Worm (Caenorhabditis elegans) whole organism, L4/young adult: ENCODE measurements around the gene rmd-3.
A peak's percentile ranks its signal among the peaks of the same experiment; 100 is the strongest.

ENCODE experiments used
- W03F9.2 ChIP-seq: fragments of 150-350 bp; optimal IDR thresholded peaks from 2 replicates; lab custom pipeline; 2014; ENCODE audit warnings: missing biosample characterization, missing genetic modification characterization
- dao-5 ChIP-seq: sonication (generic microtip); optimal IDR thresholded peaks from 2 replicates; lab custom pipeline; 2016; ENCODE audit warnings: missing genotype, missing genetic modification characterization, moderate library complexity, missing compliant biosample characterization
- him-1 ChIP-seq: sonication (generic microtip); optimal IDR thresholded peaks from 2 replicates; lab custom pipeline; 2016; ENCODE audit warnings: missing genotype, missing genetic modification reagents, missing genetic modification characterization, missing compliant biosample characterization

rmd-3 gene

DNA sequence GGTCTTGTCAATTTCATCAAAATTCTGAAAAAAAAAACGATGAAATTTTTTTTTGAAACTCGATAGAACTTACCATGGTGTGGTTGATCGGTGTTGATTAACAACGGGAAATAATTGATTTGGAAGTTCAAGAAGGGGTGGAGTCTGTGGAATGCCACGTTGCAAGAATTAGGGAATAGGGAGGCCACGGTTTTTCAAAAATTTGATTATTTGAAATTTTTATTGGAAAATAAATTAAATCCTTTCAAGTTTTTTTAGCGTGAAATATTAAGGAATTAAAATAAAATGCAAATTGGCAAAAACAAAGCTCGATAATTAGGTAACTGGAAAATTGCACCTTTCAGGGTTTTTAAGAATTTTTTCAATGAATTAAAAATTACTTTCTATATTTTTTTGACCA lies at the start of gene rmd-3:
Gene rmd-3 (minus strand): TSS at position 101 of the 400 bp plus-strand sequence.
- no peak for TF ChIP-seq W03F9.2 (tag; lab: Kevin White, UChicago)
- TF ChIP-seq him-1 (tag; lab: Kevin White, UChicago) = no peak
- TF ChIP-seq dao-5 = no peak

DNA sequence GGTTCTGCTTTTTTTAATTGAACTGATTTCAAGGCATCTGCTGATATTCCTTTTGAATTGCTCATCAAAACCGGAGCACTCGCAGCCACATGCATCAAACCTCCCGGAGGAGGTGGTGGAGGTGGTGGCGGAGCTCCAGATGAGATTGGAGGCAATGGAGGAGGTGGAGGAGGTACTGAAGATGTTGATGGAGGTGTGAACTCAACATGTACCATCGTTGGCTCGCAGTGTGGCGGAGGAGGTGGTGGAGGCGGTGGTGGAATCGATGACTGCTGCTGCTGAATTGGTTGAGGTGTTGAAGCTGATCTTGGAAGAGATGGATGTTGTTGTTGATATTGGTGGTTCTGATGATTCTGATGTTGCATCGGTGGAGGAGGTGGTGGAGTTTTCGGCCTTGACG lies 47.5 kb upstream of the rmd-3 start:
- no peak for TF ChIP-seq him-1 (tag; lab: Kevin White, UChicago)
- TF ChIP-seq dao-5 = no peak
- no peak for TF ChIP-seq W03F9.2 (tag; lab: Kevin White, UChicago)

DNA sequence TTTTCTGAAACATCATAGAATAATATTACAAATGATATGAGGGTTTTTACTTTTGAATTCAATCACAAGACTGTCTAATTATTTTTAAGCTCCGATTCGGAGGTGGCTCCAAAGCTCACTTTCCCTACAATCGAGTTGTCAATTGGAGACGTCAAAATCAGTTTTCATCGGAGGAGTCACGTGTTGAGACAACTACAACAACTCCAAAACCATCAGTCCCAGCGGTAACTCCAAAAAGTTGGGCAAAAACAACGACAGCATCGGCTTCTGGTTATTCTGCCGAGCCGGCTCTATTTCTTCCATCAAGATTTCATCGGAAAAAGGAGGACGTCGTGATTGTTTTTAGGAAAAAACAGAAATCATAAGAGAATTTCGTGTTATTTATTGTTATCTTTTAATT lies 44.7 kb upstream of the rmd-3 start:
- TF ChIP-seq him-1 (tag; lab: Kevin White, UChicago) = no peak
- no peak for TF ChIP-seq dao-5
- no peak for TF ChIP-seq W03F9.2 (tag; lab: Kevin White, UChicago)

ce11 chrII:11383058-11383457 lies 43.7 kb upstream of the rmd-3 start, which contains the start of the genes C33B4.5 and C33B4.4:
Gene C33B4.5, plus strand, starts transcription at chrII:11383327.
Gene C33B4.4, minus strand, starts transcription at chrII:11383442.
- TF ChIP-seq W03F9.2 (tag; lab: Kevin White, UChicago) (no peak), dao-5 (no peak), him-1 (tag; lab: Kevin White, UChicago) (no peak)

ce11 chrII:11377700-11378099 lies 38.3 kb upstream of the rmd-3 start:
- TF ChIP-seq him-1 (tag; lab: Kevin White, UChicago) = no peak
- no peak for TF ChIP-seq W03F9.2 (tag; lab: Kevin White, UChicago)
- TF ChIP-seq dao-5 = no peak

ce11 chrII:11376598-11377108 lies 37.2 kb upstream of the rmd-3 start:
- TF ChIP-seq dao-5 (no peak), W03F9.2 (tag; lab: Kevin White, UChicago) (peak; percentile 10), him-1 (tag; lab: Kevin White, UChicago) (no peak)

ce11 chrII:11376026-11376425 lies 36.6 kb upstream of the rmd-3 start:
- no peak for TF ChIP-seq dao-5
- TF ChIP-seq him-1 (tag; lab: Kevin White, UChicago) = no peak
- TF ChIP-seq W03F9.2 (tag; lab: Kevin White, UChicago) = no peak

DNA sequence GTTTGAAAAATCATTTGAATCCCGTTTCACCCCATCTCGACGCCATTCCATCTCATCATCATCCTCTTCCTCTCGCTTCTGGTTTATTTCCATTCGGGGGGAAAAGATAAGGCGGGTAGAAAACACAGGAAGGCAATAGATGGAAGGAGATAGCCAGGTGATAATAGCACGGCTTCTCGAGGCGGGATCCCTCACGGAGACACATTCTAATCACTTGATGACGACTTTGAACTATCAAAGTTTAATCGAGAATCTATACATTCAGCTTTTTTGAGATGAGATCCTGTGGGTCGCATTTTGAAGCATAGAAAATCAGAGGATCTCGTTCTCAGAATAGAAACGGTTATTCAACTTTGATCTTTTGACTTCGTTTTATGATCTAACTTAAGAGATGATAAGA lies 32.6 kb upstream of the rmd-3 start, which contains the start of gene C33B4.2:
Gene C33B4.2 (minus strand): TSS at position 165 of the 400 bp plus-strand sequence.
- TF ChIP-seq W03F9.2 (tag; lab: Kevin White, UChicago) (no peak), dao-5 (no peak), him-1 (tag; lab: Kevin White, UChicago) (no peak)

DNA sequence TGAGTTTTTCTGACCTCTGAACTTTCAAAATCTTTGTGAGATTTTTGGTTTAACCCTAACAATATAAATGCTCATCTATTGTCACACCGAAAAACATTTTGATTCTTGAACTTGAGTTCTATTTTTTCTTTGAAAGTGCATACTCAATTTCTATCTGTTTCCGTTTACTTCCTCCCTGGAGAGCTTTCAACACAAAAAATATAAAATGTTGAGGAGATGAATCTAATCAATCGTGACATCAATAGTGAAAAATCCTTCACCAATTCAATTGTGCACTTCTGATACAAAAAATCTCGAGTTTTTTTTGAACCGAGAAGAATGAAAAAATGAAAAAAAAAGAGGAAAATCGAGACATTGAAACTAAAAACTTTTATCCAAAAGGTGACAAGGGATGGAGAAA lies 22.3 kb upstream of the rmd-3 start:
- no peak for TF ChIP-seq him-1 (tag; lab: Kevin White, UChicago)

ce11 chrII:11353471-11353870 lies 14.1 kb upstream of the rmd-3 start:
- TF ChIP-seq dao-5 = no peak
- TF ChIP-seq W03F9.2 (tag; lab: Kevin White, UChicago) = no peak
- TF ChIP-seq him-1 (tag; lab: Kevin White, UChicago) = no peak

DNA sequence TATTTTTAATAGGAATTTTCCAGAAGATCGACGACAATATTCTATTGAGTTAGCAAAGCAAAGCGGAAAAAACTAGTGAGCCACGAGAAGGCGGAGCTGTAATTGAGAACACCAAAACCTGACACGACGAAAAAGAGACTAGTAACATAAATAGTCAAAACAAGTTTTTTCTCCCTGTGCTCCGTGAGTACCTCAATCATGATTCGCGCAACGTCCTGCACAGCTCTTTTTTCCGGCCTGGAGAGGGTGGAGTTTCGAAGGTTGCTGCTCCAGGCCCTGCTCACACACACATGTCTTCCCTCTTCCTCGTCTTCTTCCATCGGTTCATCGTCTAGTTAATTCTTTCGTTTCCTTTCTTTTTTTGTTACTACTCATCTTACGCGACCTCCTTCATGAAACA lies 12.2 kb upstream of the rmd-3 start, which contains the start of gene clh-2:
Gene clh-2 (plus strand): TSS at position 301 of the 400 bp plus-strand sequence.
- TF ChIP-seq dao-5 (no peak), W03F9.2 (tag; lab: Kevin White, UChicago) (no peak), him-1 (tag; lab: Kevin White, UChicago) (no peak)

ce11 chrII:11349892-11350291 lies 10.5 kb upstream of the rmd-3 start, which contains the start of gene dph-5:
Gene dph-5, plus strand, starts transcription at chrII:11350192.
- TF ChIP-seq W03F9.2 (tag; lab: Kevin White, UChicago) = no peak
- TF ChIP-seq him-1 (tag; lab: Kevin White, UChicago) = no peak
- no peak for TF ChIP-seq dao-5

- TF ChIP-seq W03F9.2 (tag; lab: Kevin White, UChicago) (peak; percentile 20), dao-5 (no peak), him-1 (tag; lab: Kevin White, UChicago) (peak; percentile 27)
Observed at ce11 chrII:11347878-11348556, 8.6 kb upstream of the rmd-3 start, which contains the start of the genes B0491.6 and pigm-1. Gene B0491.6, minus strand, starts transcription at chrII:11348343. Gene pigm-1, plus strand, starts transcription at chrII:11348445.

- TF ChIP-seq him-1 (tag; lab: Kevin White, UChicago) (peak; percentile 45), W03F9.2 (tag; lab: Kevin White, UChicago) (peak; percentile 87), dao-5 (no peak)
Observed at ce11 chrII:11345570-11346029, 6.2 kb upstream of the rmd-3 start, which contains the start of gene nduf-11. Gene nduf-11, minus strand, starts transcription at chrII:11345620.
